Fruit fly (Drosophila melanogaster): ENCODE results near the gene CG13455.

The CG13455 gene

DNA sequence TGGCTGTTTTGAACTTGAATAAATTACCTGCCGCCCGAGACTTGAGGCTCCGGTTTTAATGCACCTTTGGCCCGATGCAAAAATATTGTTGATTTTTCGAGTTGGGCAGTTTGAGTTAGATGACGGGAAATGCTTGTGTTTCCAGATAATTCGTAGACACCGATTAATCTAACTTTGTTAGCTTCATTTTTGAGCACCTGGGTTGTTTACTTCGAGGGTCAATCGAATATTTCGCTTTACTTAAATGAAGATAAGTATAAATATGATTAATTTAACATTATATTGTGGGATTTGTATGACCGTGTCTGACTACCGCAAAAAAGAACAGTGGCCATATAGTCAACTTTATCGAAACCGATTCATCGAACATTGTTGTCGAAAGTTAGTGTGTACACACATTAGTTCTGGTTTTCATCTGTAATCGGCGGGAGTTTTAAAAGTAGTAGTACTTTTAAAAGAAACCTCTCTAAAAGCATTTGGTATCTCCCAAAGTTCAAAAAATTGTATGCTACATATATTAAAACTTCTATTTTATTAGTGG, 27.5 kb downstream of the CG13455 start, which contains the start of gene CG7945:
CG7945 (minus strand) TSS at position 332 of the 541 bp plus-strand sequence.
- TF ChIP-seq CTCF (optimal IDR thresholded peaks at IDR 0.05) = no peak

DNA sequence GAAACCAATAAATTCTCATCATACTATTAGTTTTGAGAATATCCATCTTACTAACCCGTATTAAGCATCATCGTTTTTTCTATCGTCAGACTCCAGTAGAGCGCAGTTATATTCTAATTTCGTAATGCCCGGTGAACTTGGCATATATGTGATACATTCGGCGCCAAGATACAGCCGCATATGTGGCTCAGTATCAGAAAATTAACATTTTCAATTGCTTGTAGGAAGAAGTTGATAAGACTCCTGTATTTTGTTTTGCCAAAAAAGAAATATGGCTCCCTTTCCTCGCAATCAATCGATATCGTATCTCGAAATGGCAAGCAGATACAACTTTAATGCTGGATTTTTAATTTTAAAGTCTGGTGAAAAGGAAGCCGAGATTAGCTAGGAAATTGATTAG, 28.8 kb downstream of the CG13455 start, which contains the start of gene CG33986:
CG33986 (minus strand) TSS at position 101 of the 400 bp plus-strand sequence.
- TF ChIP-seq CTCF (optimal IDR thresholded peaks at IDR 0.05) = no peak
- no peak for TF ChIP-seq CG8478 (optimal IDR thresholded peaks at IDR 0.05)

DNA sequence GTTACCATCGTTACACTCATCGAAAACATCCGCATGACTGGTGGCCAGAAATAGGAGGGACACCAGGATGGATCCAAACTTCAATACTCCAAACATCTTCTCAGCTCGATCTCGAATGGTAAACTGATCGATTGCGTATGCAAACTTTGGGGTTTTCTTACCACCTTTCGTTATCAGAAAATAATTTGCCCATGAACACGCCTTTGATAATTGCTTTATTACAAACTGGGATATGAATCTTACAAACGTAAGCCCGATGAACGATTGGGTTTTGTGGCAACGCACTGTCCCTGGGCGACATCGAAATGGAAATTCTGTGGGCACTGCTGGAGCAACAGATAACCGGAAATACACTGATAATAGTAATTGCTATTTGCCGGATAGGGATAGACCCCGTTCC, 30.3 kb downstream of the CG13455 start, which contains the start of gene CG33985:
CG33985 (minus strand) TSS at position 101 of the 400 bp plus-strand sequence.
- no peak for TF ChIP-seq CG8478 (optimal IDR thresholded peaks at IDR 0.05)
- TF ChIP-seq CTCF (optimal IDR thresholded peaks at IDR 0.05) = no peak

DNA sequence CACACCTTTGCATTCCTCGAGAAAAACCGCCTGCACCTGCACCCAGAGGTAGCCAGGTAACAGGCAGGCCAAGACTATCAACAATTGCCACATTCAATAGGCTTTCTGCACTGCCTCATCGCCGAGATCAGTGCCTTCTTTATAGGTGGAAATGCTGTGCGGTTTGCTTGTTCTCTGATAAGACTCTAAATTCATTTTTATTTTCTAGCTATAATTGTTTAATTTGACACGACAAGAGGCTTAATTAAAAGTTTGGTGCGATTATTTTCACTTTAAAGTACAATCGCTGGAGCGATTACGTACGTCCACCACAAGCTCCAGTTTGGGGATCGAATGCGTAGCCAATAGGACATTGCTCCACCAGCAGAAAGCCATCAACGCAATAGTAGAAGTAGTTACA, 31.0 kb downstream of the CG13455 start, which contains the start of gene CG42729:
CG42729 (minus strand) TSS at position 101 of the 400 bp plus-strand sequence.
- TF ChIP-seq CTCF (optimal IDR thresholded peaks at IDR 0.05) (no peak), CG8478 (optimal IDR thresholded peaks at IDR 0.05) (no peak)

DNA sequence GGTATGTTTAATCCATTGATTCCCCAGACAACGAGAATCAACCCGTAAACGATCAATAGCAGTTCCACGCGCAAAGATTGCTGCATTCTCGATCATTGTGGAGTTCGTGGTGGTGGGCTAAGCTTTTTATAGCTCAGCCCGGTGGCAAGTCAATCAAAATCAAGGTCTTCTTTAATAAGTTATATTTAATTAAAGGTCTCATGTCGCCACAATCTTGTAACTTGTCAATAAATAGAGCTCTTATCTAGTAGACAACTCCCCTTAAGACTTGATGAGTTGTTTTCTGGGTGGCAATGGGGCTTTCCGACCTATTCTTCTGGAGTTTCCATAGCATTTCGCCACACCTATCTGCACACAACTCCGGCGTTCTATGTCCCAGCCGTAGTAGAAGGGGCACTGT, 31.7 kb downstream of the CG13455 start, which contains the start of gene CG42728:
CG42728 (minus strand) TSS at position 101 of the 400 bp plus-strand sequence.
- TF ChIP-seq CG8478 (optimal IDR thresholded peaks at IDR 0.05) (no peak), CTCF (optimal IDR thresholded peaks at IDR 0.05) (no peak)

- no peak for TF ChIP-seq CTCF (optimal IDR thresholded peaks at IDR 0.05)
- TF ChIP-seq CG8478 (optimal IDR thresholded peaks at IDR 0.05) = no peak
Observed at dm6 chr3L:15529143-15529542, 32.8 kb downstream of the CG13455 start, which contains the start of gene obst-H. Gene obst-H, minus strand, starts transcription at chr3L:15529243.

dm6 chr3L:15530071-15530470, 33.7 kb downstream of the CG13455 start:
- TF ChIP-seq CTCF (optimal IDR thresholded peaks at IDR 0.05) (no peak), CG8478 (optimal IDR thresholded peaks at IDR 0.05) (no peak)

- TF ChIP-seq CTCF (optimal IDR thresholded peaks at IDR 0.05) = no peak
- TF ChIP-seq CG8478 (optimal IDR thresholded peaks at IDR 0.05) = no peak
Observed at dm6 chr3L:15530638-15531225, 34.4 kb downstream of the CG13455 start.

dm6 chr3L:15531423-15532325, 35.3 kb downstream of the CG13455 start, which contains the start of gene CG43248:
Gene CG43248, minus strand, starts transcription at chr3L:15531473.
- no peak for TF ChIP-seq CG8478 (optimal IDR thresholded peaks at IDR 0.05)
- no peak for TF ChIP-seq CTCF (optimal IDR thresholded peaks at IDR 0.05)

DNA sequence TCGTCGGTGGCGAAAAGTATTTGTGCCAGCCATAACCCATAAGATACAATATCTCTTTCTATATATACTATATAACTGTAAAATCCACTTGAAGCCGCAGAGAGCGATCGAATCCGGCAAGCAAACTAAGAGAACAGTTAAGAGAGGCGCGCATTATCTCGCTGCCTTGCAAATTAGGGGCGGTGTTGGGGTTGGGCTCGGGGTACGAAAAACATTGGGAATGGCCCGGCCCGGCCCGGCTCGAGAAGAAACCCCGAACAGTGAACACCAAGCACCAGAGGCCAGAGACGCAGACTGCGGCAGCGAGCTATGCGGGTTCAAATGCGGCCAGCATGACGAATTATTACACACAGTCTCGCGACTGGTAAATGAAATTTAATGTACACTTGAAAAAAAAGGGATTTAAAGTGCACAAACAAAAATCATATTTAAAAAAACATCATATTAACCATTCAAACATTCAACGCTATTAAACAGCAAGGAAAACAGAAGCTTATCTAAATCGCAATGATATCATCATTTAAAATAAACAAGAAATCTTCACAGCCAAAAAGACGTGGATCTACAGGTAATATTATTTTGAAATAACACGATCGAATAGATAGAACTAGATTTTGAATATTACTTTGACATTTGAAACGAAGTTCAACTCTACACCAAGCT, 36.1 kb downstream of the CG13455 start:
- TF ChIP-seq CG8478 (optimal IDR thresholded peaks at IDR 0.05) (no peak), CTCF (optimal IDR thresholded peaks at IDR 0.05) (no peak)

DNA sequence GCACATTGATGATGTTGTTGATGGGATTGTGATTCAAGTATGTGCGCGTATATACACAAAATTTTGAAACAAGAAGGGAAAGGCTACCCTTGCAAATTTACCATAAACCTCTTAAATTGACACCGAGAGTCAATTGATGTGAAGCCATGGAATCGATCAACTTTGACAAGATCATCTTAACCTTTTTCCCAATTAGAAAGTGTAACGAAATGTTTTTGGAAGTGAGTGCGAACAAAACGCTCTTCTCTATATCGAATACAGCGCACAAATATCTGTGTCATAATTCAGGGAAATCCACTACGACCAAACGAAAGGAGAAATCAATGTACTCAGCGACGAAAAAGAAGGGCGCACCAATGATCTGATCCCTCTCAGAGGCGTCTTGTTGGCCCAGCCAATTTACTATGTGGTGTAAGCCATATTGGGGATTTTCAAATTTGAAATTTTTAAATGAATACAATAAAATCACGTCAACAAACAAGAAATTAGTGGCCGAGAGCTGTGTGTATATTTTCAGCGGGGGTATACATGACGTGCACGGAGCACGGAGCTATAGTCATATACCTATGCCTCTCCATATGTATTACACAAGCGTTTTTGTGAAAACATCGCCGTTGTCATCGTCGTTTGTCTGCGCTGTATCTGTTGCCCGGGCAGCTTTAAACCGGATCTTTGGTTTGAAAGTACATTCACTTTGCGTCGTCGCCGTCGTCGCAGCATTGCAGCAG, 37.2 kb downstream of the CG13455 start:
- TF ChIP-seq CG8478 (optimal IDR thresholded peaks at IDR 0.05) = no peak

DNA sequence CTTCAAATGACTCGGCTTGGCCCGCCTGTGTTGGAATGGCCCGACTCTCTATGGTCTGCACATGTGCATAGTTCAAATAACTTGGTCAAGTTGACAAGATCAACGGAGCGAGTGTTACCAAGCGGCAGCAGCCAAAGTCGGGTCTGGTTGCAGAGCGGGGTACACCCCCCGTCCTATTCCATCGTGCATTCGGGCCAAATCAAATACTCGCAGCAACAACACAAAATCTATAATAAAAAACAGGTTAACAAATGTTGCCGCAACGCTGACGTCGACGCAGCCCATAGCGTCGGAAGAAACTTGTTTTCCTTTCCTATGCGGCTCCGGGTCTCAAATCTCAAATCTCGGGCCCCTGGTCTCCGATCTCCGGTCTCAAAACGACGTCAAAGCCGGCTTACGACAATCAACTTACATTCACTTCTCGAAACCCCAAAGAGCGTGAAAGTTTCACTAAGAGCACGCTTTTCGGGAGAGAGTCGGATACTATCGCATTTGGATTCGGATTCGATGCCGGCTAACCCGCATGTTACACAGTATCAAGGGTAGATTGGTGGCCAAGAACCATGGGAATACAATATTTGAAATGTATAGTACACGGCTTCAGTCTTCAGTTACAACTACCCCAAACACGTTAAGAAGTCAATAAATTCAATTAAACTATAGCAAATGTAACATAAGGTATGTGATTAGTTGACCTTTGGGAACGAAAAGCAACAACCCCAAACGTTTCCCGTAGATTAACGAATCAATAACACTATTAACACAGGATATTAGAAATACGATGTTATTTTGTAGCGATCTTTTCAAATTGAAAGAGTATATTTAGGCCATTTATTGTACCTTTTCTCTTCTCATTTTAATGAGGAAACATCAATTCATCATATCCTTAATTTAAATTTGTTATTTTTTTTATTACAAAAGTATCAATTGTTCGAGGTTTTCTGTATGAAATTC, 38.2 kb downstream of the CG13455 start:
- TF ChIP-seq CG8478 (optimal IDR thresholded peaks at IDR 0.05) = no peak
- no peak for TF ChIP-seq CTCF (optimal IDR thresholded peaks at IDR 0.05)

dm6 chr3L:15535228-15535598, 38.8 kb downstream of the CG13455 start, which contains the start of gene CrebA:
Gene CrebA, plus strand, starts transcription at chr3L:15535395.
- TF ChIP-seq CG8478 (optimal IDR thresholded peaks at IDR 0.05) (no peak), CTCF (optimal IDR thresholded peaks at IDR 0.05) (no peak)
